Worm (Caenorhabditis elegans) whole organism, late embryonic: Measurements from ENCODE around the gene F55G11.2.

Experiments
- F13H6.1 ChIP-seq: sonication (generic microtip); optimal IDR thresholded peaks from 2 replicates; lab custom pipeline; 2016; ENCODE audit warnings: missing genetic modification characterization, missing compliant biosample characterization
- K09A11.1 ChIP-seq: sonication (generic microtip); optimal IDR thresholded peaks from 2 replicates; lab custom pipeline; 2017; ENCODE audit warnings: antibody characterized with exemption, mild to moderate bottlenecking, missing genetic modification characterization, missing compliant biosample characterization; ENCODE audit not compliant: insufficient read depth
- ceh-14 ChIP-seq: sonication (generic microtip); optimal IDR thresholded peaks from 2 replicates; lab custom pipeline; 2016; ENCODE audit warnings: missing genotype, missing genetic modification characterization, missing compliant biosample characterization
- ceh-18 ChIP-seq: sonication (generic microtip); optimal IDR thresholded peaks from 2 replicates; lab custom pipeline; 2016; ENCODE audit warnings: missing genetic modification characterization, missing compliant biosample characterization
- ceh-22 ChIP-seq: sonication (generic microtip); optimal IDR thresholded peaks from 2 replicates; lab custom pipeline; 2017; ENCODE audit warnings: missing biosample characterization, missing genetic modification characterization
- dmd-4 ChIP-seq: sonication (generic microtip); optimal IDR thresholded peaks from 2 replicates; lab custom pipeline; 2016; ENCODE audit warnings: borderline replicate concordance, missing genetic modification characterization, missing compliant biosample characterization
- pag-3 ChIP-seq: sonication (generic microtip); optimal IDR thresholded peaks from 2 replicates; lab custom pipeline; 2016; ENCODE audit warnings: missing compliant biosample characterization, missing genetic modification characterization, borderline replicate concordance
- pha-4 ChIP-seq: fragments of 150-350 bp; optimal IDR thresholded peaks from 2 replicates; lab custom pipeline; 2018; ENCODE audit warnings: missing biosample characterization, missing genetic modification reagents, missing genetic modification characterization
- pqm-1 ChIP-seq: sonication (generic microtip); optimal IDR thresholded peaks from 2 replicates; lab custom pipeline; 2016; ENCODE audit warnings: missing genetic modification characterization, missing compliant biosample characterization
- sox-4 ChIP-seq: sonication (generic microtip); optimal IDR thresholded peaks from 2 replicates; lab custom pipeline; 2017; ENCODE audit warnings: mild to moderate bottlenecking, missing genetic modification characterization, inconsistent platforms, missing compliant biosample characterization
- unc-55 ChIP-seq: sonication (generic microtip); optimal IDR thresholded peaks from 2 replicates; lab custom pipeline; 2017; ENCODE audit warnings: missing biosample characterization, missing genetic modification reagents, missing genetic modification characterization

DNA sequence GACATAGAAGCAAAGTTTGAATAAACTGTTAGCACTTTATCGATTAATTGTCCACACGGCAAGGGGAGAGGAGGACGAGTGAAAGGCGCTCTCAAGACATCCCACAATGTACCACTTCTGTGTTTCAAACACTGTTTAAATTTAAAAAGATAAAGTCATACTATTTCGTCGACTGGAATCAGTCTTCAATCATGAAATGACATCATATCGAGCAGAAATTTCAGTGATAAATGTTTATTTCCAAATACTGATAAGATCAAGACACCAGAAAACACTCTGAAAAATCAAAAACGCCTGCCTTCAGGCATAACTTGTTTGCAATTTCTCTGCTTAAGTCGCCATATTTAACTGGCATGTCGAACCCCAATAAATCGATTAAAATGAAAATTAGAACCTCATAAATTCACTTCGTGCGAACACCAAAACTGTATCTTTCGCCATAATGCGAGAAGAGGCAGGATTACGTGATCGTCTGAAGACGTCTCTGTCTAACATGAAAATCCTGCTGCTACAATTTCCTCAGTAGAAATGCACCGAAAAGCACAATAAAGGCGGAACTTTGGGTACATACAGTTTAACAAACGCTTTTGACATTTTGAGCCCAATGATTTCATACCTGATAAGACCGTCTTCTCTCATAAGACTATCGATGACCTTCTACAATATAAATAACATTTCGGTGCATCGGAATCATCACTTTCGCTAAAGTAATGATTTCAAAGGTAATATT lies 9.4 kb upstream of the F55G11.2 start, which contains the start of gene K10D11.2:
- TF ChIP-seq dmd-4, result no peak
- TF ChIP-seq ceh-14, result no peak
- no peak for TF ChIP-seq K09A11.1 (tag; lab: Kevin White, UChicago)
- TF ChIP-seq pqm-1, result no peak
- TF ChIP-seq F13H6.1, result no peak
- TF ChIP-seq unc-55 (GFP tag; lab: Kevin White, UChicago), result no peak
- no peak for TF ChIP-seq pha-4
- TF ChIP-seq sox-4 (tag; lab: Kevin White, UChicago), result no peak
- no peak for TF ChIP-seq pag-3 (tag; lab: Kevin White, UChicago)
- TF ChIP-seq ceh-22 (tag; lab: Kevin White, UChicago), result no peak
- no peak for TF ChIP-seq ceh-18 (tag; lab: Kevin White, UChicago)
